Fruit fly (Drosophila melanogaster) whole organism, embryonic: ENCODE results near the gene CG1910.

Experiments used
- Antp ChIP-seq: fragments of 200-800 bp; sonication (Bioruptor generic); optimal IDR thresholded peaks from 3 replicates; lab custom pipeline; 2016; ENCODE audit warnings: missing biosample characterization, missing genetic modification characterization
- BtbVII ChIP-seq: fragments of 200-800 bp; sonication (Bioruptor generic); optimal IDR thresholded peaks from 3 replicates; lab custom pipeline; 2017; ENCODE audit warnings: missing biosample characterization, mild to moderate bottlenecking, missing genetic modification characterization
- CG10543 ChIP-seq: fragments of 200-800 bp; sonication (Bioruptor generic); optimal IDR thresholded peaks from 3 replicates; lab custom pipeline; 2017; ENCODE audit warnings: missing biosample characterization, mild to moderate bottlenecking, missing genetic modification characterization, moderate library complexity
- CG32767 ChIP-seq: fragments of 200-800 bp; sonication (Bioruptor generic); IDR thresholded peaks from 2 replicates; pipeline ENCODE4 v1.3.6; 2022; ENCODE audit warnings: missing biosample characterization, missing genetic modification characterization
- CG33213 ChIP-seq: fragments of 200-800 bp; sonication (Bioruptor generic); optimal IDR thresholded peaks from 3 replicates; lab custom pipeline; 2016; ENCODE audit warnings: missing biosample characterization, missing genetic modification characterization
- CG4820 ChIP-seq: fragments of 200-800 bp; sonication (Bioruptor generic); optimal IDR thresholded peaks from 3 replicates; lab custom pipeline; 2016; ENCODE audit warnings: missing biosample characterization, missing genetic modification characterization
- CG7745 ChIP-seq: fragments of 200-800 bp; sonication (Bioruptor generic); optimal IDR thresholded peaks from 2 replicates; lab custom pipeline; 2018; ENCODE audit warnings: missing biosample characterization, mild to moderate bottlenecking, missing genetic modification characterization, moderate library complexity
- CG7786 ChIP-seq: fragments of 200-800 bp; sonication (Bioruptor generic); optimal IDR thresholded peaks from 2 replicates; lab custom pipeline; 2016; ENCODE audit warnings: missing biosample characterization, missing genetic modification characterization
- CG8290 ChIP-seq, 3 experiments: fragments of 200-800 bp; sonication (Bioruptor generic); optimal IDR thresholded peaks; 2 replicates each; lab custom pipeline; 2016 to 2019; ENCODE audit warnings: missing biosample characterization in 3 of 3, missing genetic modification characterization in 3 of 3, mild to moderate bottlenecking in 2 of 3, moderate library complexity in 1 of 3
- CG8944 ChIP-seq: fragments of 200-800 bp; sonication (Bioruptor generic); optimal IDR thresholded peaks from 3 replicates; lab custom pipeline; 2016; ENCODE audit warnings: missing biosample characterization, missing genetic modification characterization
- CG9727 ChIP-seq: fragments of 200-800 bp; sonication (Bioruptor generic); optimal IDR thresholded peaks from 3 replicates; lab custom pipeline; 2017; ENCODE audit warnings: missing biosample characterization, mild to moderate bottlenecking, missing genetic modification characterization
- D ChIP-seq, 2 experiments: fragments of 200-800 bp in 1 of 2; fragments of >200 bp in 1 of 2; sonication (Bioruptor generic) in 1 of 2; optimal IDR thresholded peaks; 2 replicates in 1 of 2; 3 replicates in 1 of 2; lab custom pipeline; 2017; ENCODE audit warnings: mild to moderate bottlenecking in 1 of 2, missing biosample characterization in 1 of 2, missing genetic modification characterization in 1 of 2, missing genetic modification reagents in 1 of 2
- Dbx ChIP-seq: fragments of 200-800 bp; sonication (Bioruptor generic); IDR thresholded peaks from 3 replicates; pipeline ENCODE4 v1.3.6; 2022; ENCODE audit warnings: missing biosample characterization, missing genetic modification characterization
- Deaf1 ChIP-seq: fragments of 200-800 bp; optimal IDR thresholded peaks from 3 replicates; lab custom pipeline; 2019; ENCODE audit warnings: missing biosample characterization, mild to moderate bottlenecking, missing genetic modification characterization, moderate library complexity
- ERR ChIP-seq: fragments of 200-800 bp; sonication (Bioruptor generic); optimal IDR thresholded peaks from 2 replicates; lab custom pipeline; 2016; ENCODE audit warnings: missing biosample characterization, missing genetic modification characterization
- Hr51 ChIP-seq, 2 experiments: fragments of 200-800 bp; sonication (Bioruptor generic); optimal IDR thresholded peaks; 2 replicates in 1 of 2; 3 replicates in 1 of 2; lab custom pipeline; 2016 to 2018; ENCODE audit warnings: missing biosample characterization in 2 of 2, missing genetic modification characterization in 2 of 2, mild to moderate bottlenecking in 1 of 2, moderate library complexity in 1 of 2
- Lim3 ChIP-seq: fragments of 200-800 bp; sonication (Bioruptor generic); IDR thresholded peaks from 2 replicates; pipeline ENCODE4 v1.3.6; 2022; ENCODE audit warnings: missing biosample characterization, missing genetic modification characterization
- MESR4 ChIP-seq: fragments of 200-800 bp; sonication (Bioruptor generic); optimal IDR thresholded peaks from 2 replicates; lab custom pipeline; 2018; ENCODE audit warnings: missing biosample characterization, mild to moderate bottlenecking, missing genetic modification characterization, moderate library complexity
- MTF-1 ChIP-seq: fragments of 200-800 bp; sonication (Bioruptor generic); optimal IDR thresholded peaks from 2 replicates; lab custom pipeline; 2018; ENCODE audit warnings: missing biosample characterization, mild to moderate bottlenecking, missing genetic modification characterization, borderline replicate concordance
- Oli ChIP-seq: fragments of 200-800 bp; sonication (Bioruptor generic); optimal IDR thresholded peaks from 2 replicates; lab custom pipeline; 2018; ENCODE audit warnings: missing biosample characterization, mild to moderate bottlenecking, missing genetic modification characterization, moderate library complexity
- Poxn ChIP-seq: fragments of 200-800 bp; sonication (Bioruptor generic); IDR thresholded peaks from 2 replicates; pipeline ENCODE4 v1.3.6; 2022; ENCODE audit warnings: missing biosample characterization, missing genetic modification characterization
- Scr ChIP-seq: fragments of 200-800 bp; sonication (Bioruptor generic); IDR thresholded peaks from 2 replicates; pipeline ENCODE4 v1.3.6; 2022; ENCODE audit warnings: missing biosample characterization, missing genetic modification characterization; ENCODE audit not compliant: partially characterized antibody
- Xbp1 ChIP-seq: fragments of 200-800 bp; sonication (Bioruptor generic); optimal IDR thresholded peaks from 3 replicates; lab custom pipeline; 2016; ENCODE audit warnings: missing biosample characterization, mild to moderate bottlenecking, missing genetic modification characterization
- al ChIP-seq: fragments of 200-800 bp; sonication (Bioruptor generic); IDR thresholded peaks from 2 replicates; pipeline ENCODE4 v1.3.6; 2022; ENCODE audit warnings: missing biosample characterization, missing genetic modification characterization
- amos ChIP-seq: fragments of 200-800 bp; sonication (Bioruptor generic); IDR thresholded peaks from 2 replicates; pipeline ENCODE4 v1.3.6; 2022; ENCODE audit warnings: missing biosample characterization, missing genetic modification characterization; ENCODE audit not compliant: partially characterized antibody
- ap ChIP-seq: fragments of 200-800 bp; sonication (Bioruptor generic); IDR thresholded peaks from 2 replicates; pipeline ENCODE4 v1.3.6; 2022; ENCODE audit warnings: missing biosample characterization, missing genetic modification characterization
- corto ChIP-seq: fragments of 200-800 bp; sonication (Bioruptor generic); optimal IDR thresholded peaks from 2 replicates; lab custom pipeline; 2016; ENCODE audit warnings: missing biosample characterization, mild to moderate bottlenecking, missing genetic modification characterization, moderate library complexity
- dmrt99B ChIP-seq: fragments of 200-800 bp; sonication (Bioruptor generic); optimal IDR thresholded peaks from 2 replicates; lab custom pipeline; 2018; ENCODE audit warnings: missing biosample characterization, mild to moderate bottlenecking, missing genetic modification characterization, moderate library complexity
- esg ChIP-seq: fragments of 200-800 bp; sonication (Bioruptor generic); conservative IDR thresholded peaks from 2 replicates; pipeline ENCODE4 v1.3.6; 2022; ENCODE audit warnings: missing biosample characterization, missing genetic modification characterization
- fd3F ChIP-seq: fragments of 200-800 bp; sonication (Bioruptor generic); optimal IDR thresholded peaks from 2 replicates; lab custom pipeline; 2018; ENCODE audit warnings: missing biosample characterization, mild to moderate bottlenecking, missing genetic modification characterization, moderate library complexity
- fru ChIP-seq: fragments of >200 bp; optimal IDR thresholded peaks from 2 replicates; lab custom pipeline; 2017
- gro ChIP-seq: fragments of 200-800 bp; sonication (Bioruptor generic); optimal IDR thresholded peaks from 2 replicates; lab custom pipeline; 2016; ENCODE audit warnings: missing biosample characterization, missing genetic modification characterization
- hbn ChIP-seq: fragments of 200-800 bp; sonication (Bioruptor generic); IDR thresholded peaks from 2 replicates; pipeline ENCODE4 v1.3.6; 2022; ENCODE audit warnings: missing biosample characterization, missing genetic modification characterization; ENCODE audit not compliant: partially characterized antibody
- insv ChIP-seq, 2 experiments: fragments of 200-800 bp; sonication (Bioruptor generic); optimal IDR thresholded peaks; 3 replicates each; lab custom pipeline; 2016 to 2018; ENCODE audit warnings: missing biosample characterization in 2 of 2, missing genetic modification characterization in 2 of 2
- jing ChIP-seq: fragments of 200-800 bp; sonication (Bioruptor generic); optimal IDR thresholded peaks from 2 replicates; lab custom pipeline; 2018; ENCODE audit warnings: missing biosample characterization, mild to moderate bottlenecking, missing genetic modification characterization
- kah ChIP-seq: fragments of 200-800 bp; sonication (Bioruptor generic); optimal IDR thresholded peaks from 2 replicates; lab custom pipeline; 2018; ENCODE audit warnings: missing biosample characterization, mild to moderate bottlenecking, missing genetic modification characterization
- kay ChIP-seq: fragments of 200-800 bp; sonication (Bioruptor generic); optimal IDR thresholded peaks from 2 replicates; lab custom pipeline; 2016; ENCODE audit warnings: missing biosample characterization, missing genetic modification characterization
- lilli ChIP-seq: fragments of 200-800 bp; sonication (Bioruptor generic); optimal IDR thresholded peaks from 3 replicates; lab custom pipeline; 2016; ENCODE audit warnings: missing biosample characterization, missing genetic modification characterization
- onecut ChIP-seq: fragments of 200-800 bp; sonication (Bioruptor generic); IDR thresholded peaks from 2 replicates; pipeline ENCODE4 v1.3.6; 2022; ENCODE audit warnings: missing biosample characterization, missing genetic modification characterization
- pb ChIP-seq: fragments of 200-800 bp; sonication (Bioruptor generic); optimal IDR thresholded peaks from 3 replicates; lab custom pipeline; 2016; ENCODE audit warnings: missing biosample characterization, missing genetic modification characterization
- run ChIP-seq: fragments of 200-800 bp; sonication (Bioruptor generic); optimal IDR thresholded peaks from 3 replicates; lab custom pipeline; 2018; ENCODE audit warnings: missing biosample characterization, mild to moderate bottlenecking, missing genetic modification characterization
- sr ChIP-seq: fragments of 200-800 bp; sonication (Bioruptor generic); IDR thresholded peaks from 3 replicates; pipeline ENCODE4 v1.3.6; 2022; ENCODE audit warnings: missing biosample characterization, missing genetic modification characterization
- sug ChIP-seq: fragments of 200-800 bp; optimal IDR thresholded peaks from 2 replicates; lab custom pipeline; 2019; ENCODE audit warnings: missing biosample characterization, mild to moderate bottlenecking, missing genetic modification characterization, moderate library complexity
- tin ChIP-seq: fragments of 200-800 bp; sonication (Bioruptor generic); optimal IDR thresholded peaks from 3 replicates; lab custom pipeline; 2016; ENCODE audit warnings: missing biosample characterization, missing genetic modification characterization
- tio ChIP-seq: fragments of 200-800 bp; sonication (Bioruptor generic); optimal IDR thresholded peaks from 2 replicates; lab custom pipeline; 2017; ENCODE audit warnings: missing biosample characterization, missing genetic modification characterization, inconsistent platforms
- tna ChIP-seq: fragments of 200-800 bp; sonication (Bioruptor generic); IDR thresholded peaks from 2 replicates; pipeline ENCODE4 v1.3.6; 2022; ENCODE audit warnings: missing biosample characterization, missing genetic modification characterization; ENCODE audit not compliant: partially characterized antibody
- wdn ChIP-seq: fragments of 200-800 bp; sonication (Bioruptor generic); IDR thresholded peaks from 2 replicates; pipeline ENCODE4 v1.3.6; 2022; ENCODE audit warnings: missing biosample characterization, missing genetic modification characterization
- wek ChIP-seq: fragments of 200-800 bp; sonication (Bioruptor generic); optimal IDR thresholded peaks from 3 replicates; lab custom pipeline; 2018; ENCODE audit warnings: missing biosample characterization, mild to moderate bottlenecking, missing genetic modification characterization, moderate library complexity

CG1910 gene

DNA sequence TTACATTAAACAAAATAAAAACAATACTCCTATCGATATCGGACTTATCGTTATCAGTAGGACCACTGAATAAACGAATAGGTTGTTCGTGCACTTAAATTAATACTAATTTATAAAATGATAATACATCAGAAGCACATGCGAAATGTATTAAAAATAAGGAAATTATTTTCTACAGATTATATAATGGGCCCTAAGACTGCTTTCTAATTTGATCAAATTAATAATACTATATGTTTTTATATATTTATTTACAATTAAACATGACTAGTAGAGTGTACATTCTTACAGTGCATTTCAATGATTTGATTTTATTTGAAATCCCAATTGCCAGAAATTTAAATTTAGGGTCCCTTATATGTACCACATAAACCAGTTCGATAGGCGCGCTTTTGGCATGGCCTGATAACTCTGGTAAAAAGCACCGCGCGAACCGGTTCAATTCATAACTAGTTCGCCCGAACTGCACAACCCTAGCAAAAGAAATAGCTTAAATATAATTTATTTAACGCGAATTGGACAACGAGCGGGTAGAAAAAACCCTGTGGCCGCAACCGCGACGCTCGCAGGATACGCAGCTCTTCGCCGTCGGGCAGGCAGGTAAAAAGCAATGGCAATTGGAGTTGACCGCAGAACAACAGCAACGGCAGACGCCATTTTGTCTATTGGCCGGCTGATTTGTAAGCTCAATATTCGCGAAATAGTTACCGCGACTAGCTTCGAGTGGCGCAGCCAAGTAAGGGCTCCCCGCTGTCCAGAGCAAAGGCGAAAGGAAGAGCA is 29.3 kb downstream of the CG1910 start, which contains the start of the genes CG2126 and faf (continued):
- TF ChIP-seq CG10543 (GFP tag; lab: Kevin White, UChicago): peak; percentile 83
- peak; percentile 31 for TF ChIP-seq CG8944 (GFP tag; lab: Kevin White, UChicago)
- TF ChIP-seq Poxn (GFP tag; lab: Robert Waterston, UW): peak; percentile 47
- peak; percentile 51 for TF ChIP-seq BtbVII
- peak; percentile 80 for TF ChIP-seq CG9727 (GFP tag; lab: Kevin White, UChicago)
- no peak for TF ChIP-seq wek (GFP tag; lab: Kevin White, UChicago)
- no peak for TF ChIP-seq run (tag; lab: Kevin White, UChicago)
- peak; percentile 82 for TF ChIP-seq tin
- peak; percentile 54 for TF ChIP-seq Deaf1
- TF ChIP-seq fd3F (GFP tag; lab: Kevin White, UChicago): peak; percentile 78
- TF ChIP-seq jing (GFP tag; lab: Kevin White, UChicago): no peak
- TF ChIP-seq CG4820: peak; percentile 61
- TF ChIP-seq Antp (GFP tag; lab: Kevin White, UChicago): peak; percentile 58
- TF ChIP-seq CG7745 (tag; lab: Kevin White, UChicago): no peak
- TF ChIP-seq wdn: peak; percentile 71
- TF ChIP-seq sug: peak; percentile 74
- peak; percentile 69 for TF ChIP-seq Oli
- TF ChIP-seq hbn: no peak; the same call in 1 of the 2 replicates
- TF ChIP-seq MTF-1 (GFP tag; lab: Kevin White, UChicago): no peak
- TF ChIP-seq ERR (GFP tag; lab: Kevin White, UChicago): no peak
- peak; percentile 44; the same call in 1 of the 2 replicates for TF ChIP-seq amos (GFP tag; lab: Robert Waterston, UW)
- TF ChIP-seq CG7786 (GFP tag; lab: Kevin White, UChicago): peak; percentile 56
- TF ChIP-seq Xbp1 (GFP tag; lab: Kevin White, UChicago): peak; percentile 85
- peak; percentile 68 for TF ChIP-seq CG32767
- peak; percentile 24 for TF ChIP-seq MESR4 (GFP tag; lab: Kevin White, UChicago)
- TF ChIP-seq CG8290 (GFP tag; optimal IDR thresholded peaks at IDR 0.05; lab: Kevin White, UChicago): peak; percentile 44
- TF ChIP-seq CG8290 (tag; optimal IDR thresholded peaks at IDR 0.05; lab: Kevin White, UChicago): no peak
- TF ChIP-seq corto (GFP tag; lab: Kevin White, UChicago): no peak
- TF ChIP-seq kay (GFP tag; lab: Kevin White, UChicago): peak; percentile 75
- TF ChIP-seq onecut: peak; percentile 64
- no peak; the same call in 1 of the 2 replicates for TF ChIP-seq tna (GFP tag; lab: Robert Waterston, UW)
- peak; percentile 73 for TF ChIP-seq lilli (GFP tag; lab: Kevin White, UChicago)
- no peak for TF ChIP-seq ap (GFP tag; lab: Robert Waterston, UW)
- no peak for TF ChIP-seq fru (lab: Kevin White, UChicago)
- TF ChIP-seq gro (GFP tag; lab: Kevin White, UChicago): peak; percentile 48
- peak; percentile 50 for TF ChIP-seq esg (GFP tag; lab: Robert Waterston, UW)
- peak in 1 of 2 experiments; percentile 42 for TF ChIP-seq insv (GFP tag; optimal IDR thresholded peaks at IDR 0.05; lab: Kevin White, UChicago)
- TF ChIP-seq al: peak; percentile 70
- peak; percentile 59 for TF ChIP-seq Scr (GFP tag; lab: Robert Waterston, UW)
- TF ChIP-seq Hr51 (GFP tag; optimal IDR thresholded peaks at IDR 0.05; lab: Kevin White, UChicago): peak; percentile 10 to 84
- TF ChIP-seq dmrt99B (tag; lab: Kevin White, UChicago): peak; percentile 81
- TF ChIP-seq Dbx (GFP tag; lab: Robert Waterston, UW): peak; percentile 63; the same call in 2 of the 3 replicates
- no peak for TF ChIP-seq tio (GFP tag; lab: Kevin White, UChicago)
- 0 out of 3 replicates have a peak, but pooled peaks have one; percentile 29 for TF ChIP-seq sr (GFP tag; lab: Robert Waterston, UW)
- TF ChIP-seq CG33213 (GFP tag; lab: Kevin White, UChicago): peak; percentile 24
- peak; percentile 24 for TF ChIP-seq kah (GFP tag; lab: Kevin White, UChicago)
- no peak for TF ChIP-seq pb
- TF ChIP-seq D (optimal IDR thresholded peaks at IDR 0.05; lab: Kevin White, UChicago): no peak
- peak; percentile 48 for TF ChIP-seq D (GFP tag; optimal IDR thresholded peaks at IDR 0.05; lab: Kevin White, UChicago)
- no peak for TF ChIP-seq Lim3 (GFP tag; lab: Robert Waterston, UW)
